Worm (Caenorhabditis elegans): ENCODE data around the gene F08D12.12.

The F08D12.12 gene

DNA sequence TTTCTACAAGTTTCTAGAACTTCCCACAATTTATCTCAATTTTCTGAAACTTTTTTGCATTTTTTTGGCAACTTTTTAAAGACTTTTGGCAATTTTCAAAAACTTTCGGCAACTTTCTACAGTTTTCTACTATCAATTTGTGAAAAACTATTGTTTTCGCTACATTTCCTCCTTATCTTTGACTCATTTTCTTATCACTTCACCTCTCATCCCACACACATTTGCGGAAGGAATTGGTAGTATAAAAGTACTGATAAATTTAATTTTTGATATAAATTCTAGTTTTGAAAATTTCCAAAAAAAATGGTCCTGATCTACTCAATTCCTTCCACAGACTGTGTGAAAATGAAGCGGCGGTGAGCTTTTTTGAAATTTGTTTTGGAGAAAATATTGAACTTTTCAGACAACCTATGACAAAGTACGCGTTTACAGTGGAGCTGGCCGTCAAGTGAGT, 37.3 kb downstream of the F08D12.12 start, which contains the start of gene F29A7.4:
Gene F29A7.4, plus strand, starts transcription at position 404 of the 454 bp plus-strand sequence.
- TF ChIP-seq elt-2 (tag; optimal IDR thresholded peaks at IDR 0.05) (peak; percentile 72), nhr-11 (tag; optimal IDR thresholded peaks at IDR 0.05) (no peak)

- peak; percentile 48 to 62 for TF ChIP-seq lsy-2 (tag; optimal IDR thresholded peaks at IDR 0.05)
- no peak for TF ChIP-seq aha-1 (tag; optimal IDR thresholded peaks at IDR 0.05)
- no peak for TF ChIP-seq hlh-17 (GFP tag; optimal IDR thresholded peaks at IDR 0.05; ENCODE audit: borderline replicate concordance)
- no peak for TF ChIP-seq irx-1 (tag; optimal IDR thresholded peaks at IDR 0.05)
- no peak for TF ChIP-seq ztf-11 (tag; optimal IDR thresholded peaks at IDR 0.05)
- no peak for TF ChIP-seq efl-3 (GFP tag; optimal IDR thresholded peaks at IDR 0.05)
- TF ChIP-seq ama-1 (optimal IDR thresholded peaks at IDR 0.05) = no peak
- no peak for TF ChIP-seq alr-1 (tag; optimal IDR thresholded peaks at IDR 0.05; ENCODE audit: borderline replicate concordance)
- peak; percentile 9 for TF ChIP-seq skn-1 (tag; optimal IDR thresholded peaks at IDR 0.05)
- TF ChIP-seq egl-27 (tag; optimal IDR thresholded peaks at IDR 0.05) = no peak
- TF ChIP-seq unc-86 (tag; optimal IDR thresholded peaks at IDR 0.05) = peak; percentile 67
- TF ChIP-seq nhr-76 (tag; optimal IDR thresholded peaks at IDR 0.05) = no peak
- TF ChIP-seq lin-14 (GFP tag; optimal IDR thresholded peaks at IDR 0.05) = peak; percentile 95
- peak; percentile 55 for TF ChIP-seq snu-23 (GFP tag; optimal IDR thresholded peaks at IDR 0.05)
- TF ChIP-seq elt-2 (tag; optimal IDR thresholded peaks at IDR 0.05) = no peak
- TF ChIP-seq lin-39 (tag; optimal IDR thresholded peaks at IDR 0.05) = no peak
- peak; percentile 47 for TF ChIP-seq jun-1 (tag; optimal IDR thresholded peaks at IDR 0.05)
- TF ChIP-seq vab-15 (tag; optimal IDR thresholded peaks at IDR 0.05) = no peak
- TF ChIP-seq isw-1 (GFP tag; IDR thresholded peaks at IDR 0.05) = peak; percentile 53
- no peak for TF ChIP-seq nhr-12 (tag; optimal IDR thresholded peaks at IDR 0.05)
- TF ChIP-seq swsn-7 (tag; optimal IDR thresholded peaks at IDR 0.05) = peak; percentile 53
- TF ChIP-seq hpl-2 (GFP tag; optimal IDR thresholded peaks at IDR 0.05) = no peak
- peak; percentile 66 for TF ChIP-seq snpc-4 (tag; optimal IDR thresholded peaks at IDR 0.05)
- no peak for TF ChIP-seq pqm-1 (tag; optimal IDR thresholded peaks at IDR 0.05)
- no peak for TF ChIP-seq lir-3 (tag; optimal IDR thresholded peaks at IDR 0.05; ENCODE audit: poor library complexity)
- TF ChIP-seq xbp-1 (tag; optimal IDR thresholded peaks at IDR 0.05) = peak; percentile 42
- no peak for TF ChIP-seq rnt-1 (tag; optimal IDR thresholded peaks at IDR 0.05)
- peak; percentile 79 for TF ChIP-seq egl-13 (tag; optimal IDR thresholded peaks at IDR 0.05)
- 0 out of 2 replicates have a peak, but pooled peaks have one; percentile 29 for TF ChIP-seq mab-9 (GFP tag; IDR thresholded peaks at IDR 0.05)
- TF ChIP-seq nhr-90 (tag; optimal IDR thresholded peaks at IDR 0.05; ENCODE audit: poor library complexity) = no peak
- TF ChIP-seq ztf-4 (tag; optimal IDR thresholded peaks at IDR 0.05) = no peak
- no peak for TF ChIP-seq pax-3 (tag; optimal IDR thresholded peaks at IDR 0.05)
- no peak for TF ChIP-seq ceh-90 (tag; optimal IDR thresholded peaks at IDR 0.05)
- peak; percentile 4 for TF ChIP-seq lin-13 (GFP tag; optimal IDR thresholded peaks at IDR 0.05)
- peak; percentile 57 for TF ChIP-seq zag-1 (tag; optimal IDR thresholded peaks at IDR 0.05)
- TF ChIP-seq C16A3.4 (tag; optimal IDR thresholded peaks at IDR 0.05) = no peak
- no peak for TF ChIP-seq lin-15B (tag; optimal IDR thresholded peaks at IDR 0.05)
- no peak for TF ChIP-seq ces-1 (GFP tag; optimal IDR thresholded peaks at IDR 0.05)
- TF ChIP-seq mef-2 (tag; optimal IDR thresholded peaks at IDR 0.05) = no peak
- TF ChIP-seq tlp-1 (tag; optimal IDR thresholded peaks at IDR 0.05) = no peak
- TF ChIP-seq fkh-4 (tag; optimal IDR thresholded peaks at IDR 0.05; ENCODE audit: borderline replicate concordance) = no peak
- TF ChIP-seq mdl-1 (tag; optimal IDR thresholded peaks at IDR 0.05) = no peak
- TF ChIP-seq F16B12.6 (tag; optimal IDR thresholded peaks at IDR 0.05) = no peak
- no peak for TF ChIP-seq C04F5.9 (tag; optimal IDR thresholded peaks at IDR 0.05)
- peak; percentile 76 for TF ChIP-seq nhr-71 (tag; optimal IDR thresholded peaks at IDR 0.05)
- peak; percentile 34 for TF ChIP-seq sox-4 (tag; optimal IDR thresholded peaks at IDR 0.05)
- TF ChIP-seq mep-1 (tag; optimal IDR thresholded peaks at IDR 0.05) = peak; percentile 29
- TF ChIP-seq blmp-1 (tag; optimal IDR thresholded peaks at IDR 0.05) = no peak
- TF ChIP-seq grh-1 (GFP tag; IDR thresholded peaks at IDR 0.05) = no peak
Measured at ce11 chrII:2747956-2748621, 38.8 kb downstream of the F08D12.12 start.
